Worm (Caenorhabditis elegans): ENCODE results near the gene fbxc-39.
"Not testable (repeated sequence)": the region's sequence is repeated elsewhere in the genome, so short reads cannot be mapped to it uniquely, and the experiment has no call there.

DNA sequence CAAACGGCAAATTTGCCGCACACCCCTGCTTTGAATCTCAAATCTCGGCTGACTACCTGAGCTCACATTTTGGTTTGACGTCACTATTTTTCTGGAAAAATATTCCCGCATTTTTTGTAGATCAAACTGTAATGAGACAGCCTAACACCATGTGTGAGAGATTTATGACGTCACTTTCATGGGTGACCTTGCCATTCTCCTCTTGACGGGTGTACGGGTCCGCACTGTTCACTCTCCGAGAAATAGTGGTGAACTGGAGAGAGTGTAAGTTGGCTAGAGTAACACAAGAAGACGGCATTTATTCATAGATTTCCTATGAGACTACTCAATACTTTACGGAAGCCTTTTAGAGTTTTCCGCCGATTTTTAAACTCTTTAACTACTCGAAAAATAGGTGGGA is 2.8 kb upstream of the fbxc-39 start, which contains the start of gene fbxc-40:
- TF ChIP-seq ztf-23 (GFP tag; IDR thresholded peaks at IDR 0.05); klf-2 (GFP tag; conservative IDR thresholded peaks at IDR 0.05); flt-1 (GFP tag; IDR thresholded peaks at IDR 0.05): not testable (repeated sequence)

Measured in whole organism, midembryonic.